Worm (Caenorhabditis elegans): ENCODE data around the gene srb-18.

The srb-18 gene

ce11 chrV:7539015-7539414 lies 24.0 kb downstream of the srb-18 start, which contains the start of gene srh-268:
Gene srh-268, plus strand, starts transcription at chrV:7539315.
- TF ChIP-seq hmg-11 (tag; optimal IDR thresholded peaks at IDR 0.05) (no peak), ama-1 (optimal IDR thresholded peaks at IDR 0.05) (no peak), nfya-1 (tag; optimal IDR thresholded peaks at IDR 0.05; ENCODE audit: insufficient read depth) (no peak), zag-1 (tag; optimal IDR thresholded peaks at IDR 0.05) (no peak), lin-15B (tag; optimal IDR thresholded peaks at IDR 0.05) (no peak)

- TF ChIP-seq nhr-23 (tag; optimal IDR thresholded peaks at IDR 0.05) (peak; percentile 91), snpc-4 (tag; optimal IDR thresholded peaks at IDR 0.05) (no peak), sea-2 (GFP tag; optimal IDR thresholded peaks at IDR 0.05) (no peak), mml-1 (tag; optimal IDR thresholded peaks at IDR 0.05) (no peak), nhr-11 (tag; optimal IDR thresholded peaks at IDR 0.05) (no peak), ztf-4 (tag; optimal IDR thresholded peaks at IDR 0.05) (no peak), nhr-28 (tag; optimal IDR thresholded peaks at IDR 0.05) (no peak), nhr-67 (tag; optimal IDR thresholded peaks at IDR 0.05) (no peak), nfya-1 (tag; optimal IDR thresholded peaks at IDR 0.05; ENCODE audit: insufficient read depth) (no peak), nhr-43 (tag; optimal IDR thresholded peaks at IDR 0.05; ENCODE audit: poor library complexity, severe bottlenecking) (peak; percentile 90), fos-1 (tag; optimal IDR thresholded peaks at IDR 0.05) (no peak), lin-15B (tag; optimal IDR thresholded peaks at IDR 0.05) (no peak), nhr-12 (tag; optimal IDR thresholded peaks at IDR 0.05) (no peak), pqm-1 (tag; optimal IDR thresholded peaks at IDR 0.05) (no peak)
Observed at ce11 chrV:7543728-7544127, 28.7 kb downstream of the srb-18 start.

- TF ChIP-seq nhr-12 (tag; optimal IDR thresholded peaks at IDR 0.05) = no peak
- no peak for TF ChIP-seq pha-4 (tag; optimal IDR thresholded peaks at IDR 0.05)
- TF ChIP-seq nhr-237 (tag; optimal IDR thresholded peaks at IDR 0.05) = no peak
- no peak for TF ChIP-seq eor-1 (tag; optimal IDR thresholded peaks at IDR 0.05)
- TF ChIP-seq lin-15B (tag; optimal IDR thresholded peaks at IDR 0.05) = no peak
- no peak for TF ChIP-seq skn-1 (tag; optimal IDR thresholded peaks at IDR 0.05)
- no peak for TF ChIP-seq jun-1 (tag; optimal IDR thresholded peaks at IDR 0.05)
- TF ChIP-seq ceh-9 (tag; optimal IDR thresholded peaks at IDR 0.05) = no peak
- no peak for TF ChIP-seq ceh-16 (tag; optimal IDR thresholded peaks at IDR 0.05)
Observed at ce11 chrV:7545187-7545586, 30.1 kb downstream of the srb-18 start, which contains the start of the genes C54F6.19 and nhx-3. Gene C54F6.19, plus strand, starts transcription at chrV:7545487. Gene nhx-3, minus strand, starts transcription at chrV:7545523.

- TF ChIP-seq unc-39 (tag; optimal IDR thresholded peaks at IDR 0.05) (no peak), ZK546.5 (tag; optimal IDR thresholded peaks at IDR 0.05) (no peak), nhr-28 (tag; optimal IDR thresholded peaks at IDR 0.05) (no peak)
Observed at ce11 chrV:7547479-7547878, 32.4 kb downstream of the srb-18 start, which contains the start of gene ftn-1. Gene ftn-1, minus strand, starts transcription at chrV:7547579.

ce11 chrV:7548017-7548416 lies 33.0 kb downstream of the srb-18 start:
- peak; percentile 76 for TF ChIP-seq pqm-1 (tag; optimal IDR thresholded peaks at IDR 0.05)
- no peak for TF ChIP-seq ZK546.5 (tag; optimal IDR thresholded peaks at IDR 0.05)
- peak; percentile 77 for TF ChIP-seq elt-2 (tag; optimal IDR thresholded peaks at IDR 0.05)
- peak; percentile 24 for TF ChIP-seq pha-4 (tag; optimal IDR thresholded peaks at IDR 0.05)
- no peak for TF ChIP-seq lin-39 (tag; optimal IDR thresholded peaks at IDR 0.05)

ce11 chrV:7548499-7548898 lies 33.5 kb downstream of the srb-18 start:
- peak; percentile 2 for TF ChIP-seq nhr-25 (tag; optimal IDR thresholded peaks at IDR 0.05)

ce11 chrV:7551821-7552220 lies 36.8 kb downstream of the srb-18 start, which contains the start of gene F19F10.3:
Gene F19F10.3, plus strand, starts transcription at chrV:7552121.
- TF ChIP-seq lsy-12 (tag; optimal IDR thresholded peaks at IDR 0.05) = no peak
- no peak for TF ChIP-seq nhr-12 (tag; optimal IDR thresholded peaks at IDR 0.05)
- no peak for TF ChIP-seq ceh-16 (tag; optimal IDR thresholded peaks at IDR 0.05)

All from whole organism, L3 larva.